Fruit fly (Drosophila melanogaster): Measurements from ENCODE around the gene CG43063.

CG43063 gene

dm6 chr3R:13085924-13086323 lies at the start of gene CG43063:
Gene CG43063 (plus strand): TSS chr3R:13086224.
- TF ChIP-seq insv (optimal IDR thresholded peaks at IDR 0.05) (no peak), Myc (optimal IDR thresholded peaks at IDR 0.05) (no peak), Sin3A (optimal IDR thresholded peaks at IDR 0.05) (no peak), psq (optimal IDR thresholded peaks at IDR 0.05) (no peak), h (optimal IDR thresholded peaks at IDR 0.05) (no peak)

- TF ChIP-seq ttk (optimal IDR thresholded peaks at IDR 0.05) (no peak), Sin3A (optimal IDR thresholded peaks at IDR 0.05) (no peak), psq (optimal IDR thresholded peaks at IDR 0.05) (no peak), Myc (optimal IDR thresholded peaks at IDR 0.05) (no peak), h (optimal IDR thresholded peaks at IDR 0.05) (no peak), insv (optimal IDR thresholded peaks at IDR 0.05) (no peak)
Observed at dm6 chr3R:13038075-13038474, 47.9 kb upstream of the CG43063 start, which contains the start of gene CG11668. Gene CG11668 (plus strand): TSS chr3R:13038375.

DNA sequence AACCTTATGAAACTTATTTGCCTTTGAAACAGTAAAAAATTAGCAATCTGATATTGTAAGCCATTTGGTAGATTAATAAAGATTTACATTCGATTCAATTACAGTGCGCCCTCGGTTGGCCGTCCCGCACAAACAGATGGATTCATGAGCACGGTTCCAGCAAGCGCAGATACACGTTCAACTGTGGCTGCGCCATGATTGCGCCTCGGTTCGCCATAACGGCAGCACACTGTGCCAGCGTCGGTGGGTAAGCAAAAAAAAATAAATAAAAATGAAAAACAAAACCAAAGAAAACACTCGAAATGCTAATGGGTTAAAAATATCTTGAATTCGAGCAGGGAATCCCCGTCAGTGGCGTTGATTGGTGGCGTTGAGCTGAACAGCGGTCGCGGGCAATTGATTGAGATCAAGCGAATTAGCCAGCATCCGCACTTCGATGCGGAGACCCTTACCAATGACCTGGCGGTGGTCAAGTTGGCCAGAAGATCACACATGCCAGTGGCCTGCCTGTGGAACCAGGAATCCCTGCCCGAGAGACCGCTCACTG lies 46.9 kb upstream of the CG43063 start:
- TF ChIP-seq h (optimal IDR thresholded peaks at IDR 0.05) = no peak
- TF ChIP-seq Sin3A (optimal IDR thresholded peaks at IDR 0.05) = no peak
- TF ChIP-seq psq (optimal IDR thresholded peaks at IDR 0.05) = no peak

DNA sequence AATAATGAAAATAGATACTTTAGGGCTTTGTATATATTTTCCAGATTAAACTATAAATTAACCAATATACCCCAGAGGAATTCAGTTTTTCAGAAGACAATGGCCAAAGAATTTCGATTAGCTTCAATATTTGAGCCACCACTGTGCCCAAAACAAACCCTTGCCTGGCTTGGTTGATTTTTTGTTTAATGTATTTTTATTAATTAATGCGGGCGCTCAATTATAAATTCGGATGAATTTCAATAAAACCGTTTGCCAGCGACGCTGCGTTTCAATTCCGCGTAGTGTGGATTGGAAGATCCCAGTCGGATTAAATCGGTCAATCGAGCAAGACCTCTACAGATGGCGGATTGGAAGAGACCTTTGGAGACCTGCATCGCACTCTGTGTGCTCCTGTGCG lies 44.3 kb upstream of the CG43063 start, which contains the start of gene CG11670:
TSS of gene CG11670 (plus strand) at position 301 of the 400 bp plus-strand sequence.
- TF ChIP-seq Myc (optimal IDR thresholded peaks at IDR 0.05) (no peak), Sin3A (optimal IDR thresholded peaks at IDR 0.05) (no peak), insv (optimal IDR thresholded peaks at IDR 0.05) (no peak), h (optimal IDR thresholded peaks at IDR 0.05) (no peak), ttk (optimal IDR thresholded peaks at IDR 0.05) (no peak), psq (optimal IDR thresholded peaks at IDR 0.05) (no peak)

DNA sequence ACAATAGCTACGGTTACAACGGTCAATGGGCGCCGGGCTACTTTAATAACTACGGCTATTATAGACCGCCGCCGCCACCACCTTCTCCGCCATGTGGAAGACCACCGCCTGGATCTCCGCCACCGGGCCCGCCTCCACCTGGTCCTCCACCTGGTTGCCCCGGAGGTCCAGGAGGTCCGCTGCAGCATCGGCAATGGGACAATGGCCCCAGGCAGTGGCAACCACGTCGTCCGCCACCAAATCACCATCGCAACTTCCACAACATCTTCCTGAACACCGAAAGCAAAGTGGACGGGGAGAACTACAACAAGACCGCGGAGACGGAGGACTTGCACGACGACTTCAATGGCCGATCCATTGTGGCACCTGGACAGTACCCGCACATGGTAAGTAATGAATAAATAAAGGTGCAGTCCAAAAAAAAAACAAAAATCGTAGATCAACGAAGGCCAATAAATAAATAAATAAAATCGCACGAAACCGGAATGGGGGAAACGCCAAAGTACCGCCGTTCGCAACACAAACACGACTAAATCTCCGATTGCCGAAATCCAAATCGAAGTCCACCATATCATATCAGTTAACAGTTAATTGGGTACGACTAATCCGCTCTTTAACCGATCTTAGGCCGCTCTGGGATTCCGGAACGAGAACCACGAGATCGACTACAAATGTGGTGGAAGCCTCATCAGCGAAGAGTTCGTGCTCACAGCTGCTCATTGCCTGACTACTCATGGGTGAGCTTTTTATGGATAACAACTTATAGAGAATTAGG lies 43.6 kb upstream of the CG43063 start, which contains the start of gene snk:
TSS of gene snk (minus strand) at position 513 of the 775 bp plus-strand sequence.
- TF ChIP-seq Sin3A (optimal IDR thresholded peaks at IDR 0.05) (no peak), h (optimal IDR thresholded peaks at IDR 0.05) (no peak), Myc (optimal IDR thresholded peaks at IDR 0.05) (no peak), psq (optimal IDR thresholded peaks at IDR 0.05) (no peak), ttk (optimal IDR thresholded peaks at IDR 0.05) (no peak), insv (optimal IDR thresholded peaks at IDR 0.05) (no peak)

- TF ChIP-seq Myc (optimal IDR thresholded peaks at IDR 0.05) = no peak
- TF ChIP-seq h (optimal IDR thresholded peaks at IDR 0.05) = no peak
- no peak for TF ChIP-seq ttk (optimal IDR thresholded peaks at IDR 0.05)
- TF ChIP-seq psq (optimal IDR thresholded peaks at IDR 0.05) = no peak
- TF ChIP-seq insv (optimal IDR thresholded peaks at IDR 0.05) = no peak
- TF ChIP-seq Sin3A (optimal IDR thresholded peaks at IDR 0.05) = no peak
Observed at dm6 chr3R:13043857-13044256, 42.2 kb upstream of the CG43063 start, which contains the start of gene CG45122. Gene CG45122 (plus strand): TSS chr3R:13044157.

DNA sequence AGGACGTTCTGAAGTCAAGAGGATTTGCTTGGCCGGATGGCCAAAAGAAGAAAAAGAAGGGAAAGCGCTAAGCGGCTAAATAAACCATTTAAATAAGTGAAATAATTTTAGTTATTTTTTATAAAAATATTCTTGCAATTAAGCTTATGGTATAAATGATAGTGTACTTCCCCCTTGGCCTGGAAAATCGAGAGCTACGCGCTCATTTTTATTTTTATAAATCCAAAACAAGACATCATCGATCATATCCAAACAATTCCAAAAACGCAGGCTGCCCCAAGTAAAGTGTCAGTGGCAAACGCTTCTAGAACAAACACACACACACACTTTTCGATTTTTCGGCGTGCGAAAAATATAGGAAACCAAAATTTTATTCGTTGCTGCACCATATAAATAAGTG lies 41.6 kb upstream of the CG43063 start, which contains the start of gene Hsc70-2:
TSS of gene Hsc70-2 (plus strand) at position 301 of the 400 bp plus-strand sequence.
- TF ChIP-seq Sin3A (optimal IDR thresholded peaks at IDR 0.05) (no peak), h (optimal IDR thresholded peaks at IDR 0.05) (no peak), Myc (optimal IDR thresholded peaks at IDR 0.05) (no peak), ttk (optimal IDR thresholded peaks at IDR 0.05) (no peak), insv (optimal IDR thresholded peaks at IDR 0.05) (no peak), psq (optimal IDR thresholded peaks at IDR 0.05) (no peak)

DNA sequence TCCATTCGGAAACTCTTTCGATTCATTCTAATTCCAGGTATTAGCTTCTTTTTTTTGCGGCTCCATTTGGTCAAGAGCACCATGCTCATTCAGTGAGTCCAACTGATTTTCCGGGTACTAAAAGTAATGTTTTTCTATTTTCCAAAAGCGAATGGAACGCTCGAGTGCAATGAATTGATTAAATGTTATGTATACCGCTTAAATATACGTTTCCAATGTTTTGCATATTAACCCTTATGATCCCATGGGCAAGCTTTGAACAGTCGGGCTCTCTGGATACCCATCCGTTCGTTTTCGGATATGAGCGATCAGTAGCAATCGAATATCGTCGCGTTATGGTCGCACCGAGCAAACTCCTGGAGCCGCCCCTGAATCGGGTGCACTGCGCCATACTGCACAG lies 38.6 kb upstream of the CG43063 start, which contains the start of gene CG31157:
TSS of gene CG31157 (plus strand) at position 301 of the 400 bp plus-strand sequence.
- TF ChIP-seq psq (optimal IDR thresholded peaks at IDR 0.05) = no peak
- no peak for TF ChIP-seq Sin3A (optimal IDR thresholded peaks at IDR 0.05)
- TF ChIP-seq h (optimal IDR thresholded peaks at IDR 0.05) = no peak
- no peak for TF ChIP-seq ttk (optimal IDR thresholded peaks at IDR 0.05)
- TF ChIP-seq Myc (optimal IDR thresholded peaks at IDR 0.05) = no peak
- no peak for TF ChIP-seq insv (optimal IDR thresholded peaks at IDR 0.05)

- TF ChIP-seq h (optimal IDR thresholded peaks at IDR 0.05) (no peak), insv (optimal IDR thresholded peaks at IDR 0.05) (no peak), Myc (optimal IDR thresholded peaks at IDR 0.05) (no peak), psq (optimal IDR thresholded peaks at IDR 0.05) (no peak), ttk (optimal IDR thresholded peaks at IDR 0.05) (no peak), Sin3A (optimal IDR thresholded peaks at IDR 0.05) (no peak)
Observed at dm6 chr3R:13051298-13051723, 34.7 kb upstream of the CG43063 start, which contains the start of gene CG7966. Gene CG7966 (minus strand): TSS chr3R:13051453.

DNA sequence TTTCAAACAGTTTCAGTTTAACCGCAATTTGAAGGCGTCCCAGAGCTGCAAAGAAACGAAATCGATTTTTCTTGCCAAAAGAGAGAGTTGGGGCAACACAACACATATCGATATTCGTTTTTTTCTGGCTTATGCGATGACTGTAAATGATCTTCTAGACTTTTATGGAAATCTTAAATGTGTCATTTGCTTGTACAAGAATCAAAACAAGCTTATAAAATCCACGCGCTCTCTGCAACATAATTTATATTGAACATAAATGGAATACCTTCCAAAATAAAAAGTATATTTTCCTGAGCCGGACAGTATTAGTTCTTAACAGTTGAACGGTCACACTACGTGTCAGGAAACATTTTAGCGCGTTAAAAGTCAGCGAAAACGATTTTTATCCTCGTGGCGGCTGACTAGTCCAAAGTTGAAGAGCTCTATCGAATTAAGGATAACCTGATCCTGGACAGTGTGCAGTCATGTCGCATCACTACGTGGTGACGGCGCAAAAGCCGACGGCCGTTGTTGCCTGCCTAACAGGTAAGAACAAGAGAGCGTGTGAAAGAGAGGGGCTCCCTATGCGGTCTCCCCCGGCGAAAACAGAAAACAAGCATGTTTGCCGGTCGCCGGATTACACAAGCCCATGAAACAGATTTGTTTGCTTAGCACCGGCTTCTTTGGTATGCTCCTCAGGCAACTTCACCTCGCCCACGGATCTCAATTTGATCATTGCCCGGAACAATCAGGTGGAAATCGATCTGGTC lies 33.9 kb upstream of the CG43063 start, which contains the start of gene pic:
TSS of gene pic (plus strand) at position 304 of the 752 bp plus-strand sequence.
- no peak for TF ChIP-seq insv (optimal IDR thresholded peaks at IDR 0.05)
- no peak for TF ChIP-seq h (optimal IDR thresholded peaks at IDR 0.05)
- TF ChIP-seq psq (optimal IDR thresholded peaks at IDR 0.05) = no peak
- TF ChIP-seq ttk (optimal IDR thresholded peaks at IDR 0.05) = no peak
- TF ChIP-seq Myc (optimal IDR thresholded peaks at IDR 0.05) = no peak
- no peak for TF ChIP-seq Sin3A (optimal IDR thresholded peaks at IDR 0.05)

DNA sequence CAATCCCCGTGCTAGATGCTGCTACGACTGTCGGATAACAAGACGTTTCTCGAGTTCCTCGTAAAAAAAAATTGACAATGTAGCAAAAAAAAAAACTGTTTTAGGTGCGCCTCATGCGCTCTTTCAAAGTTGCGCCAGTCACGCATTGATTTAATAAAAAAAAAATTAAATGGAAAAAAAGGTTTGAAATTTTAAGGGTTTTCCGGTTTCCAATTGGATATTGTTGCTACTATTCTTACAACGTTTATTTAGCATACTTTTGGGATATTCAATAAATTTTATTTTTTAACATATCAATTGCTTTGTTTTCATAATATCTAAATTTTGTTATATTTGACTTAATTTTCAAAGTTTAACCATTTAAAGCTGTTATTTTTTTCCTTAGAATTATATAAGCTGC lies 29.5 kb upstream of the CG43063 start:
- no peak for TF ChIP-seq Sin3A (optimal IDR thresholded peaks at IDR 0.05)
- TF ChIP-seq ttk (optimal IDR thresholded peaks at IDR 0.05) = no peak
- no peak for TF ChIP-seq Myc (optimal IDR thresholded peaks at IDR 0.05)
- TF ChIP-seq h (optimal IDR thresholded peaks at IDR 0.05) = no peak

All from Kc167 (cell line).